Worm (Caenorhabditis elegans) whole organism, mixed stage, embryonic: ENCODE results near the gene dod-20.

Experiments
- blmp-1 ChIP-seq: fragments of 150-350 bp; optimal IDR thresholded peaks from 2 replicates; lab custom pipeline; 2014; ENCODE audit warnings: missing biosample characterization, missing genetic modification characterization
- ceh-43 ChIP-seq: fragments of 200-800 bp; sonication (Bioruptor generic); optimal IDR thresholded peaks from 2 replicates; lab custom pipeline; 2018; ENCODE audit warnings: mild to moderate bottlenecking, missing genetic modification characterization, moderate library complexity, missing compliant biosample characterization
- ceh-83 ChIP-seq: fragments of 200-800 bp; sonication (Bioruptor generic); optimal IDR thresholded peaks from 2 replicates; lab custom pipeline; 2018; ENCODE audit warnings: mild to moderate bottlenecking, missing genetic modification characterization, missing compliant biosample characterization
- ces-1 ChIP-seq: fragments of 150-350 bp; optimal IDR thresholded peaks from 2 replicates; lab custom pipeline; 2014; ENCODE audit warnings: missing biosample characterization, missing genetic modification reagents, missing genetic modification characterization
- cnd-1 ChIP-seq: fragments of 200-800 bp; sonication (Bioruptor generic); optimal IDR thresholded peaks from 2 replicates; lab custom pipeline; 2018; ENCODE audit warnings: mild to moderate bottlenecking, missing genetic modification characterization, missing compliant biosample characterization
- drap-1 ChIP-seq: fragments of 200-800 bp; sonication (Bioruptor generic); optimal IDR thresholded peaks from 3 replicates; lab custom pipeline; 2018; ENCODE audit warnings: mild to moderate bottlenecking, missing genetic modification characterization, missing compliant biosample characterization
- elt-3 ChIP-seq: fragments of 150-350 bp; optimal IDR thresholded peaks from 2 replicates; lab custom pipeline; 2014; ENCODE audit warnings: missing biosample characterization, missing genetic modification characterization
- flh-1 ChIP-seq: fragments of 200-800 bp; sonication (Bioruptor generic); optimal IDR thresholded peaks from 2 replicates; lab custom pipeline; 2018; ENCODE audit warnings: mild to moderate bottlenecking, missing genetic modification characterization, moderate library complexity, missing compliant biosample characterization
- hlh-1 ChIP-seq: fragments of 150-350 bp; optimal IDR thresholded peaks from 2 replicates; lab custom pipeline; 2014; ENCODE audit warnings: missing biosample characterization, missing genetic modification reagents, missing genetic modification characterization
- lin-32 ChIP-seq: fragments of 200-800 bp; sonication (Bioruptor generic); optimal IDR thresholded peaks from 2 replicates; lab custom pipeline; 2018; ENCODE audit warnings: mild to moderate bottlenecking, missing genetic modification characterization, missing compliant biosample characterization
- lsy-2 ChIP-seq: fragments of 150-350 bp; optimal IDR thresholded peaks from 2 replicates; lab custom pipeline; 2014; ENCODE audit warnings: missing biosample characterization, missing genetic modification characterization
- mab-5 ChIP-seq: fragments of 150-350 bp; optimal IDR thresholded peaks from 2 replicates; lab custom pipeline; 2014; ENCODE audit warnings: missing biosample characterization, missing genetic modification characterization
- mep-1 ChIP-seq: fragments of 150-350 bp; optimal IDR thresholded peaks from 2 replicates; lab custom pipeline; 2017; ENCODE audit warnings: missing biosample characterization, missing genetic modification reagents, missing genetic modification characterization, inconsistent platforms
- nhr-12 ChIP-seq: fragments of 150-350 bp; optimal IDR thresholded peaks from 2 replicates; lab custom pipeline; 2014; ENCODE audit warnings: missing biosample characterization, missing genetic modification characterization
- nhr-2 ChIP-seq: fragments of 150-350 bp; optimal IDR thresholded peaks from 2 replicates; lab custom pipeline; 2014; ENCODE audit warnings: missing biosample characterization, missing genetic modification characterization
- nhr-237 ChIP-seq: fragments of 150-350 bp; optimal IDR thresholded peaks from 2 replicates; lab custom pipeline; 2014; ENCODE audit warnings: missing biosample characterization, missing genetic modification characterization
- nhr-76 ChIP-seq: sonication (generic microtip); optimal IDR thresholded peaks from 2 replicates; lab custom pipeline; 2017; ENCODE audit warnings: missing biosample characterization, missing genetic modification characterization
- pha-4 ChIP-seq: fragments of 150-350 bp; optimal IDR thresholded peaks from 2 replicates; lab custom pipeline; 2018; ENCODE audit warnings: missing biosample characterization, missing genetic modification reagents, missing genetic modification characterization
- sem-2 ChIP-seq: fragments of 200-800 bp; sonication (Bioruptor generic); optimal IDR thresholded peaks from 2 replicates; lab custom pipeline; 2018; ENCODE audit warnings: mild to moderate bottlenecking, missing genetic modification characterization, missing compliant biosample characterization
- snpc-4 ChIP-seq: fragments of 150-350 bp; optimal IDR thresholded peaks from 2 replicates; lab custom pipeline; 2014; ENCODE audit warnings: missing biosample characterization, missing genetic modification characterization
- unc-120 ChIP-seq: sonication (generic microtip); optimal IDR thresholded peaks from 2 replicates; lab custom pipeline; 2017; ENCODE audit warnings: missing genetic modification characterization, missing compliant biosample characterization; ENCODE audit not compliant: poor library complexity, severe bottlenecking
- unc-39 ChIP-seq: fragments of 150-350 bp; optimal IDR thresholded peaks from 2 replicates; lab custom pipeline; 2014; ENCODE audit warnings: missing biosample characterization, missing genetic modification characterization
- zip-8 ChIP-seq: fragments of 150-350 bp; optimal IDR thresholded peaks from 2 replicates; lab custom pipeline; 2014; ENCODE audit warnings: missing biosample characterization, missing genetic modification characterization
- ztf-11 ChIP-seq: fragments of 150-350 bp; optimal IDR thresholded peaks from 2 replicates; lab custom pipeline; 2014; ENCODE audit warnings: missing biosample characterization, missing genetic modification characterization

The dod-20 gene

DNA sequence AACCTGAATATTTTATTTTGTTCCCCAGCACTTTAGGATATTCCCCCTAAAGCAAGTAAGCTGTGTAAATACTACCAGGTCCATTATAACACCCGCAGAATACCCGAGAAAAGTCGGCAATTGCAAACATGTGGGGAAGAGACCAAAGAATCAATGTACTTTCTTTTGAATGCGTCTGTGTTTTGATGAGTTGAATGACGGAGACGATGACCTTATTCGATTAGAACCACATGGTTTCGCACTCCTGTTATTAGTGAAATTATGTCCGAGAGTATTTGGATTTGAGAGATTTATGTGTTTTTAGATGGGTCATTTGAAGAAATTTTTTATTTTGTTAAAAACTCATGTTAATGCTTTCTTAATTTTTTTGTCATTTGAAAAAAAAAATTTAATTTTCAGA is 43.1 kb downstream of the dod-20 start:
- TF ChIP-seq blmp-1 (tag; lab: Kevin White, UChicago) = no peak
- TF ChIP-seq snpc-4 (tag; lab: Kevin White, UChicago) = no peak
- no peak for TF ChIP-seq sem-2
- no peak for TF ChIP-seq nhr-76 (tag; lab: Kevin White, UChicago)
- no peak for TF ChIP-seq unc-39 (tag; lab: Kevin White, UChicago)
- TF ChIP-seq ceh-83 (GFP tag; lab: Kevin White, UChicago) = no peak
- no peak for TF ChIP-seq nhr-12
- TF ChIP-seq cnd-1 (tag; lab: Kevin White, UChicago) = no peak
- no peak for TF ChIP-seq ztf-11
- TF ChIP-seq lin-32 (GFP tag; lab: Kevin White, UChicago) = no peak
- no peak for TF ChIP-seq nhr-2 (tag; lab: Kevin White, UChicago)
- TF ChIP-seq drap-1 (GFP tag; lab: Kevin White, UChicago) = no peak
- TF ChIP-seq, all 35 proteins: peak for 0

DNA sequence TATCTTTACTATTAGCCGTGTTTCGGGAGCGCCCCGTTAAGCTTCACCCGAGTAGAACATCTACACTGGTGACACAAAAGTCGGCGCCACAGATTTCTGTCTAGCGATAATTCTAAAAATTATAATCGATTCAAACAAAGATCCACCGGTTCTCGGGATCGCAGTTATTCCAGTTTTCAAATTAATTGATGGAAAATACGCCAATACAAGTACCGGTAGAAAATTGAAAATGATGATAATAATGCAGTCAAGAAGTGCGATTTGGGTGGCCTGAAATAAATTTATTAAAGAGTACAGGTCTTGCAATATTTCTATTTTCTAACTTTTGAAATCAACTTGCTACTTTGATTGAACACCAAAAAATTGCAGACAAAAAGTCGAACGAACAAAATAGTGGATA is 45.3 kb downstream of the dod-20 start:
- TF ChIP-seq unc-120 (tag; lab: Kevin White, UChicago) (no peak), mab-5 (tag; lab: Kevin White, UChicago) (no peak), lin-32 (GFP tag; lab: Kevin White, UChicago) (no peak)
- TF ChIP-seq, all 35 proteins: peak for 0

- TF ChIP-seq elt-3 (tag; lab: Kevin White, UChicago) = no peak
- no peak for TF ChIP-seq sem-2
- TF ChIP-seq zip-8 (tag; lab: Kevin White, UChicago) = no peak
- TF ChIP-seq mep-1 (tag; lab: Kevin White, UChicago) = no peak
- no peak for TF ChIP-seq ceh-43 (GFP tag; lab: Kevin White, UChicago)
- no peak for TF ChIP-seq ztf-11
- no peak for TF ChIP-seq cnd-1 (tag; lab: Kevin White, UChicago)
- TF ChIP-seq hlh-1 (tag; lab: Kevin White, UChicago) = no peak
- TF ChIP-seq drap-1 (GFP tag; lab: Kevin White, UChicago) = no peak
Measured at ce11 chrV:468460-468859, 46.2 kb downstream of the dod-20 start, which contains the start of gene srbc-57. Gene srbc-57, minus strand, starts transcription at chrV:468560.

DNA sequence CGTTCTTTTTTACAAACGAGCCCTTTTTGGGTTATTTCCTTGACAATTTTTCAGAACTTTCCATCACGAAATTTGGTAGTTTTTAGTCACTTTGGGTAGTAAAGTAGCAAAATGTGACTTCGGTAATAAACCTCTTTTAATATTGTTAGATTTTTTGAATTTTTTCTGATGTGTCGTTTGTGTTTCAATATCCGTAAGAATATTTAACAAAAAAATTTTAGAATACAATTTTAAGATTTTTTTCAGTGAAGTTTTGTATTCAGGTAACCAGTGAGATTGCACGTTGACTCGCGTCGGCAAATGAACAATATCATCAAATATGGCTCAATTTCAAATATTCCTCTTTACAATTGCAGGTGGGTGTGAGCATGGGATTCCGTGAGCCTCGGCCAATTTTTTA is 50.4 kb downstream of the dod-20 start, which contains the start of gene srt-31:
Gene srt-31, plus strand, starts transcription at position 301 of the 400 bp plus-strand sequence.
- TF ChIP-seq ces-1 (GFP tag; lab: Kevin White, UChicago) = no peak
- no peak for TF ChIP-seq ztf-11
- no peak for TF ChIP-seq snpc-4 (tag; lab: Kevin White, UChicago)
- no peak for TF ChIP-seq nhr-12
- TF ChIP-seq ceh-83 (GFP tag; lab: Kevin White, UChicago) = no peak
- no peak for TF ChIP-seq ceh-43 (GFP tag; lab: Kevin White, UChicago)
- no peak for TF ChIP-seq flh-1 (GFP tag; lab: Kevin White, UChicago)
- no peak for TF ChIP-seq pha-4 (tag; lab: Kevin White, UChicago)
- TF ChIP-seq drap-1 (GFP tag; lab: Kevin White, UChicago) = no peak
- TF ChIP-seq nhr-237 (tag; lab: Kevin White, UChicago) = no peak
- no peak for TF ChIP-seq mab-5 (tag; lab: Kevin White, UChicago)
- no peak for TF ChIP-seq lsy-2 (tag; lab: Kevin White, UChicago)
